Worm (Caenorhabditis elegans) whole organism, L4/young adult: ENCODE results near the gene C18D4.12.

Experiments used
- W03F9.2 ChIP-seq: fragments of 150-350 bp; optimal IDR thresholded peaks from 2 replicates; lab custom pipeline; 2014; ENCODE audit warnings: missing biosample characterization, missing genetic modification characterization
- dao-5 ChIP-seq: sonication (generic microtip); optimal IDR thresholded peaks from 2 replicates; lab custom pipeline; 2016; ENCODE audit warnings: missing genotype, missing genetic modification characterization, moderate library complexity, missing compliant biosample characterization
- him-1 ChIP-seq: sonication (generic microtip); optimal IDR thresholded peaks from 2 replicates; lab custom pipeline; 2016; ENCODE audit warnings: missing genotype, missing genetic modification reagents, missing genetic modification characterization, missing compliant biosample characterization

DNA sequence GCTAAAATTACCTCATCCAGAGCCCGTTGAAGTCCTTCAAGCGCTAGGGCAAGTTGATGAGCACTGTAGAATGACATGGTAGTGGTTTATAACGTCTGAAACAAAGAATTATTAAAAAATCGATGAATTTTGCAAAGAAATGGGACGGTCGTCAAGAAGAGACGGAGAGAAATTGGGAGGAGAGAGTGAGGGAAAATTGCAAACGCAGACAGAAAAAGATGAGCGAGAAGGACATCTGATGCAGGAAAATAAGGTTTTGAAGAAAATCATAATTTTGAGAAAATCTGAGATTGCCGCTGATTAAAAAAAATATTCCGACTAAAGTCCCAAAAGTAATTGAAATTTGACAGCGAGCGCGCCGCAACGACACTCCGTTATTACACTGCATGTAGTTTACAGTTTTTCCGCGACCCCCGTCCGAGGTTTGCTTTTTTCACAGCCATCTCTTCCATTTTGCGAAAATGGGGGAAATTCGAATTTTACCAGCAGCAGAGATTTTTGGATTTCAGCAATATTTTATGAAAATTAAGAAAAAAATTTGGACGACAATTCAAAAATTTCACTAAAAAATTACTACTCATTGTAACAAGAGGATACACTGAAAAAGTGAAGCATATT lies 8.0 kb upstream of the C18D4.12 start, which contains the start of gene C18D4.6:
- TF ChIP-seq dao-5 (tag; lab: Kevin White, UChicago) (no peak), him-1 (tag; lab: Kevin White, UChicago) (no peak), W03F9.2 (no peak)
